Worm (Caenorhabditis elegans): ENCODE results near the gene T25E12.14.

- TF ChIP-seq mep-1 (tag; optimal IDR thresholded peaks at IDR 0.05) (no peak), nhr-76 (tag; optimal IDR thresholded peaks at IDR 0.05) (no peak), lin-13 (tag; optimal IDR thresholded peaks at IDR 0.05) (no peak), ztf-11 (tag; optimal IDR thresholded peaks at IDR 0.05) (no peak), lsy-2 (tag; optimal IDR thresholded peaks at IDR 0.05) (no peak), snpc-4 (tag; optimal IDR thresholded peaks at IDR 0.05) (no peak), unc-62 (GFP tag; optimal IDR thresholded peaks at IDR 0.05) (no peak)
Measured at ce11 chrV:16713797-16714196, 13.2 kb upstream of the T25E12.14 start.
